Worm (Caenorhabditis elegans): ENCODE measurements around the gene sec-3.

sec-3 gene

DNA sequence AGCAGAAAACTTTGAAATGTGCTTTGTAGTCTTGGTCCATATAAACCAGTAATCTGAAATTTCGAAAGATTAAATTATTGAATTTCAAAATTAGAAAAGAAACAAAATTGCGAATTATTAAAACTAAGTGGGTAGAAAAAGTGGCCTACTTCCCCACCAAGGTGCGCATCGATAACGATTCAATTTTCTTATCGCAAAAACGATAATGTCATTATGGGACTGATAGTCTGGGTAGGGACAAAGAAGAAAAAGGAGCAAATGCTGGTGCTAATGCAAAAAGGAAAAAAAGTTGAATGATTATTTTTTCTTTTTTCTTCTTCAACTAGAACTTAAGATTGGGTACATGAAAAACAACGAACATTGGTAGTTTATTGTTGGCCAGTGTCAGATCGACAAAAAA lies 10.9 kb upstream of the sec-3 start, which contains the start of gene gpcp-1:
TSS of gene gpcp-1 (minus strand) at position 53 of the 400 bp plus-strand sequence.
- TF ChIP-seq nhr-77 (tag; optimal IDR thresholded peaks at IDR 0.05) (peak; percentile 30), pqm-1 (tag; optimal IDR thresholded peaks at IDR 0.05) (peak; percentile 91), hlh-11 (tag; optimal IDR thresholded peaks at IDR 0.05) (peak; percentile 9), dve-1 (tag; optimal IDR thresholded peaks at IDR 0.05; ENCODE audit: insufficient read depth) (peak; percentile 18), daf-16 (GFP tag; optimal IDR thresholded peaks at IDR 0.05) (no peak), daf-16 (tag; optimal IDR thresholded peaks at IDR 0.05) (peak; percentile 61), saeg-2 (GFP tag; IDR thresholded peaks at IDR 0.05) (no peak), lir-3 (tag; optimal IDR thresholded peaks at IDR 0.05) (no peak), dmd-6 (GFP tag; IDR thresholded peaks at IDR 0.05) (peak; percentile 37; the same call in 1 of the 2 replicates), mes-2 (tag; optimal IDR thresholded peaks at IDR 0.05; ENCODE audit: poor library complexity, severe bottlenecking) (peak; percentile 26), nhr-28 (tag; optimal IDR thresholded peaks at IDR 0.05) (peak; percentile 46)

DNA sequence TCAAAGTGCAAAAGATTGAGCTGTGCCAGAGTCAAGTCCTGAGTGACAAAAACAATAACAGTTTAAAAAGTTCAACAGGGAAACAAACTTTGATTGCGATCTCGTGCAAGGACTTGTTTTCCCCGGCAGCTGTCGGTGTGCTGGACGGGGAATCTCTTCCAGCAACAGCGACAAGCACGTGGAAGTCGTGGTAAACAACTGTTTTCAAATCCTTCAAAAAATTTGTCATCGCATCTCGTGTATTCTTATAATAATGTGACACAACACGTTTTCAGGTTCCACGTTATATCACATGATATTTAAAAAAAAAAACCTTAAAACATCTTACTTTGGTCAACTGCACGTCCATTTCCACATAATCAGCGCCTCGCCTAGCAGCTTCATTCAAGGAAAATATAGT lies 9.0 kb upstream of the sec-3 start:
- TF ChIP-seq lin-1 (GFP tag; IDR thresholded peaks at IDR 0.05) (no peak), pha-4 (GFP tag; IDR thresholded peaks at IDR 0.05) (no peak), pha-4 (tag; optimal IDR thresholded peaks at IDR 0.05) (no peak), unc-130 (GFP tag; optimal IDR thresholded peaks at IDR 0.05) (no peak), nhr-11 (tag; optimal IDR thresholded peaks at IDR 0.05) (peak; percentile 65), zip-2 (tag; optimal IDR thresholded peaks at IDR 0.05) (no peak), dmd-6 (GFP tag; IDR thresholded peaks at IDR 0.05) (peak; percentile 31; the same call in 1 of the 2 replicates), daf-12 (tag; optimal IDR thresholded peaks at IDR 0.05) (no peak), zfp-3 (GFP tag; conservative IDR thresholded peaks at IDR 0.05) (no peak), ceh-44 (GFP tag; IDR thresholded peaks at IDR 0.05) (no peak), Y75B8A.6 (GFP tag; IDR thresholded peaks at IDR 0.05) (no peak), nhr-237 (tag; optimal IDR thresholded peaks at IDR 0.05) (no peak), ZK546.5 (tag; optimal IDR thresholded peaks at IDR 0.05) (no peak), mdt-29 (GFP tag; IDR thresholded peaks at IDR 0.05) (peak; percentile 25; the same call in 1 of the 2 replicates), unc-39 (tag; optimal IDR thresholded peaks at IDR 0.05) (no peak), hlh-30 (tag; optimal IDR thresholded peaks at IDR 0.05; ENCODE audit: insufficient read depth) (peak; percentile 51), T26A8.4 (GFP tag; IDR thresholded peaks at IDR 0.05) (no peak), lir-3 (tag; optimal IDR thresholded peaks at IDR 0.05) (no peak), spr-1 (tag; optimal IDR thresholded peaks at IDR 0.05) (no peak), nhr-28 (tag; optimal IDR thresholded peaks at IDR 0.05) (no peak), ceh-20 (GFP tag; IDR thresholded peaks at IDR 0.05) (no peak), nhr-77 (tag; optimal IDR thresholded peaks at IDR 0.05) (no peak), F26F4.8 (GFP tag; conservative IDR thresholded peaks at IDR 0.05) (no peak), zfp-2 (tag; optimal IDR thresholded peaks at IDR 0.05) (no peak), Y48G9A.11 (GFP tag; IDR thresholded peaks at IDR 0.05) (no peak), ceh-62 (tag; optimal IDR thresholded peaks at IDR 0.05) (no peak), rbr-2 (tag; optimal IDR thresholded peaks at IDR 0.05) (no peak), duxl-1 (tag; optimal IDR thresholded peaks at IDR 0.05; ENCODE audit: poor library complexity) (no peak), mxl-3 (GFP tag; optimal IDR thresholded peaks at IDR 0.05) (no peak), mdl-1 (tag; optimal IDR thresholded peaks at IDR 0.05) (peak; percentile 3 to 47), daf-8 (GFP tag; IDR thresholded peaks at IDR 0.05) (no peak), attf-4 (tag; optimal IDR thresholded peaks at IDR 0.05) (no peak), egl-27 (tag; optimal IDR thresholded peaks at IDR 0.05) (no peak), ztf-11 (tag; optimal IDR thresholded peaks at IDR 0.05) (no peak), F10B5.3 (tag; optimal IDR thresholded peaks at IDR 0.05) (no peak), hlh-11 (tag; optimal IDR thresholded peaks at IDR 0.05) (peak; percentile 56), unc-62 (GFP tag; optimal IDR thresholded peaks at IDR 0.05 in 1 of 2) (peak in 1 of 2 experiments; percentile 94), unc-62 (tag; optimal IDR thresholded peaks at IDR 0.05) (no peak), ceh-32 (tag; optimal IDR thresholded peaks at IDR 0.05; ENCODE audit: poor library complexity) (no peak), lin-13 (GFP tag; optimal IDR thresholded peaks at IDR 0.05) (no peak), hmg-1.1 (GFP tag; IDR thresholded peaks at IDR 0.05) (no peak), ces-1 (GFP tag; optimal IDR thresholded peaks at IDR 0.05) (no peak), dpl-1 (GFP tag; optimal IDR thresholded peaks at IDR 0.05) (no peak), F49E8.2 (tag; optimal IDR thresholded peaks at IDR 0.05; ENCODE audit: borderline replicate concordance) (no peak)

All from whole organism, L4 larva.